Fruit fly (Drosophila melanogaster) whole organism, prepupa: ENCODE results near the gene CG2698.

ENCODE experiments used
- CG10669 ChIP-seq: fragments of 200-800 bp; sonication (Bioruptor generic); optimal IDR thresholded peaks from 3 replicates; lab custom pipeline; 2018; ENCODE audit warnings: missing biosample characterization, mild to moderate bottlenecking, missing genetic modification characterization, moderate library complexity
- CG1621 ChIP-seq: fragments of 200-800 bp; sonication (Bioruptor generic); optimal IDR thresholded peaks from 3 replicates; lab custom pipeline; 2018; ENCODE audit warnings: missing biosample characterization, mild to moderate bottlenecking, missing genetic modification characterization
- CG16779 ChIP-seq: fragments of 200-800 bp; sonication (Bioruptor generic); optimal IDR thresholded peaks from 3 replicates; lab custom pipeline; 2017; ENCODE audit warnings: missing biosample characterization, mild to moderate bottlenecking, missing genetic modification characterization
- CG34406 ChIP-seq: fragments of 200-800 bp; sonication (Bioruptor generic); optimal IDR thresholded peaks from 3 replicates; lab custom pipeline; 2016; ENCODE audit warnings: missing biosample characterization, missing genetic modification characterization
- CG3919 ChIP-seq: fragments of 200-800 bp; sonication (Bioruptor generic); optimal IDR thresholded peaks from 3 replicates; lab custom pipeline; 2016; ENCODE audit warnings: missing biosample characterization, missing genetic modification characterization
- CG6163 ChIP-seq: fragments of 200-800 bp; sonication (Bioruptor generic); IDR thresholded peaks from 3 replicates; pipeline ENCODE4 v1.3.6; 2022; ENCODE audit warnings: missing biosample characterization, missing genetic modification characterization
- CG6792 ChIP-seq: fragments of 200-800 bp; sonication (Bioruptor generic); optimal IDR thresholded peaks from 3 replicates; lab custom pipeline; 2016; ENCODE audit warnings: missing biosample characterization, missing genetic modification characterization
- CG6808 ChIP-seq: fragments of 200-800 bp; sonication (Bioruptor generic); optimal IDR thresholded peaks from 3 replicates; lab custom pipeline; 2017; ENCODE audit warnings: missing biosample characterization, missing genetic modification characterization, mild to moderate bottlenecking, moderate library complexity, missing genetic modification reagents
- CG7368 ChIP-seq: fragments of 200-800 bp; sonication (Bioruptor generic); optimal IDR thresholded peaks from 3 replicates; lab custom pipeline; 2016; ENCODE audit warnings: missing biosample characterization, missing genetic modification characterization
- CG8119 ChIP-seq: fragments of 200-800 bp; sonication (Bioruptor generic); IDR thresholded peaks from 3 replicates; pipeline ENCODE4 v1.3.6; 2022; ENCODE audit warnings: missing biosample characterization, missing genetic modification characterization
- CG8319 ChIP-seq: fragments of 200-800 bp; sonication (Bioruptor generic); optimal IDR thresholded peaks from 3 replicates; lab custom pipeline; 2016; ENCODE audit warnings: missing biosample characterization, missing genetic modification characterization
- CG8632 ChIP-seq: fragments of 200-800 bp; sonication (Bioruptor generic); optimal IDR thresholded peaks from 3 replicates; lab custom pipeline; 2016; ENCODE audit warnings: missing biosample characterization, missing genetic modification characterization
- CG9139 ChIP-seq: fragments of 200-800 bp; sonication (Bioruptor generic); optimal IDR thresholded peaks from 3 replicates; lab custom pipeline; 2017; ENCODE audit warnings: missing biosample characterization, mild to moderate bottlenecking, missing genetic modification characterization
- Eip78C ChIP-seq: fragments of 200-800 bp; sonication (Bioruptor generic); peaks from one replicate; lab custom pipeline; 2016; ENCODE audit warnings: missing biosample characterization, missing genetic modification characterization
- Eip93F ChIP-seq: fragments of 200-800 bp; sonication (Bioruptor generic); optimal IDR thresholded peaks from 2 replicates; lab custom pipeline; 2016; ENCODE audit warnings: missing biosample characterization, mild to moderate bottlenecking, missing genetic modification characterization
- Ets21C ChIP-seq: fragments of 200-800 bp; sonication (Bioruptor generic); optimal IDR thresholded peaks from 3 replicates; lab custom pipeline; 2016; ENCODE audit warnings: missing biosample characterization, missing genetic modification characterization
- Hr39 ChIP-seq: fragments of 200-800 bp; sonication (Bioruptor generic); optimal IDR thresholded peaks from 2 replicates; lab custom pipeline; 2016; ENCODE audit warnings: missing biosample characterization, missing genetic modification characterization
- Hr4 ChIP-seq: fragments of 200-800 bp; sonication (Bioruptor generic); optimal IDR thresholded peaks from 3 replicates; lab custom pipeline; 2016; ENCODE audit warnings: missing biosample characterization, missing genetic modification characterization
- Lpt ChIP-seq: fragments of 200-800 bp; sonication (Bioruptor generic); optimal IDR thresholded peaks from 3 replicates; lab custom pipeline; 2016; ENCODE audit warnings: missing biosample characterization, missing genetic modification characterization
- Met ChIP-seq: fragments of 200-800 bp; sonication (Bioruptor generic); optimal IDR thresholded peaks from 3 replicates; lab custom pipeline; 2016; ENCODE audit warnings: missing biosample characterization, missing genetic modification characterization
- Sox102F ChIP-seq: fragments of 200-800 bp; sonication (Bioruptor generic); optimal IDR thresholded peaks from 2 replicates; lab custom pipeline; 2016; ENCODE audit warnings: missing biosample characterization, mild to moderate bottlenecking, missing genetic modification characterization
- Sox14 ChIP-seq: fragments of 200-800 bp; sonication (Bioruptor generic); optimal IDR thresholded peaks from 3 replicates; lab custom pipeline; 2016; ENCODE audit warnings: missing biosample characterization, missing genetic modification characterization
- Sox15 ChIP-seq: fragments of 200-800 bp; sonication (Bioruptor generic); optimal IDR thresholded peaks from 3 replicates; lab custom pipeline; 2016; ENCODE audit warnings: missing biosample characterization, missing genetic modification characterization
- achi ChIP-seq: fragments of 200-800 bp; sonication (Bioruptor generic); optimal IDR thresholded peaks from 3 replicates; lab custom pipeline; 2016; ENCODE audit warnings: missing biosample characterization, missing genetic modification characterization
- acj6 ChIP-seq: fragments of 200-800 bp; sonication (Bioruptor generic); optimal IDR thresholded peaks from 3 replicates; lab custom pipeline; 2016; ENCODE audit warnings: missing biosample characterization, missing genetic modification characterization
- cyc ChIP-seq: fragments of 200-800 bp; sonication (Bioruptor generic); optimal IDR thresholded peaks from 3 replicates; lab custom pipeline; 2016; ENCODE audit warnings: missing biosample characterization, missing genetic modification characterization
- dsx ChIP-seq: fragments of 200-800 bp; optimal IDR thresholded peaks from 3 replicates; lab custom pipeline; 2019; ENCODE audit warnings: missing biosample characterization, mild to moderate bottlenecking, missing genetic modification characterization, moderate library complexity; ENCODE audit not compliant: poor library complexity, severe bottlenecking
- eg ChIP-seq: fragments of 200-800 bp; sonication (Bioruptor generic); IDR thresholded peaks from 3 replicates; pipeline ENCODE4 v1.3.6; 2022; ENCODE audit warnings: missing biosample characterization, missing genetic modification characterization
- esn ChIP-seq: fragments of 200-800 bp; sonication (Bioruptor generic); optimal IDR thresholded peaks from 2 replicates; lab custom pipeline; 2016; ENCODE audit warnings: missing biosample characterization, mild to moderate bottlenecking, missing genetic modification characterization, moderate library complexity
- spab ChIP-seq: fragments of 200-800 bp; sonication (Bioruptor generic); optimal IDR thresholded peaks from 2 replicates; lab custom pipeline; 2017; ENCODE audit warnings: missing biosample characterization, mild to moderate bottlenecking, missing genetic modification characterization, missing genetic modification reagents
- ss ChIP-seq, 2 experiments: fragments of 200-800 bp; sonication (Bioruptor generic); optimal IDR thresholded peaks; 2 replicates in 1 of 2; 3 replicates in 1 of 2; lab custom pipeline; 2017 to 2018; ENCODE audit warnings: mild to moderate bottlenecking in 2 of 2, missing biosample characterization in 2 of 2, missing genetic modification characterization in 2 of 2, moderate library complexity in 1 of 2
- svp ChIP-seq: fragments of 200-800 bp; sonication (Bioruptor generic); peaks from one replicate; lab custom pipeline; 2016; ENCODE audit warnings: missing biosample characterization, missing genetic modification characterization
- topi ChIP-seq: fragments of 200-800 bp; sonication (Bioruptor generic); optimal IDR thresholded peaks from 3 replicates; lab custom pipeline; 2016; ENCODE audit warnings: missing biosample characterization, missing genetic modification characterization
- vri ChIP-seq: fragments of 200-800 bp; sonication (Bioruptor generic); optimal IDR thresholded peaks from 3 replicates; lab custom pipeline; 2016; ENCODE audit warnings: missing biosample characterization, mild to moderate bottlenecking, missing genetic modification characterization

CG2698 gene

DNA sequence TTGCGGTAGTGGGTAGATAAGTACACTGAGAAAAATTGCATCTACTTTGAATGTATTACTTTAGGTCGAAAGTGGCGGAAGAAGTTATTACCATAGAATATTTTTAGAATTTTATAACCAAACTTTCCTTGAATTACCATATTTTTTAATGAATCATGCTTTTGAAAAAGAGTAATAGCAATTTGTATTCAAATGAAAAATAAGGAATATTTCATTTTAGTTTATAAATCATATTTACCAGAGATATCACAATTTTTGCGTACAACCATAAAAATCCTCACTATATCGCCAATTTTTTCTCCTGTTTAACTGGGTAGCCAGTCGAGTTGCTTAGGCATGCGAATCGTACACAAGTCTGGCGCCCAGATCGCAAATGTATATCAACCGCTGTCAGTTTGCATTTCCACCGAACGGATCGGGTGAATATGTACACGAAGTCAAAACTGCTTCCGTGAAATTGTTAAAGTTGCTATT lies 31.6 kb upstream of the CG2698 start (continued):
- TF ChIP-seq CG1621 (tag; lab: Kevin White, UChicago) (peak; percentile 59), Sox14 (GFP tag; lab: Kevin White, UChicago) (peak; percentile 74), Hr4 (GFP tag; lab: Kevin White, UChicago) (peak; percentile 81), CG16779 (tag; lab: Kevin White, UChicago) (peak; percentile 49), topi (GFP tag; lab: Kevin White, UChicago) (peak; percentile 78), esn (GFP tag; lab: Kevin White, UChicago) (peak; percentile 73), CG7368 (GFP tag; lab: Kevin White, UChicago) (peak; percentile 60), CG10669 (GFP tag; lab: Kevin White, UChicago) (peak; percentile 77), Sox102F (GFP tag; lab: Kevin White, UChicago) (peak; percentile 62), achi (GFP tag; lab: Kevin White, UChicago) (peak; percentile 77), CG6808 (GFP tag; lab: Kevin White, UChicago) (peak; percentile 83), cyc (GFP tag; lab: Kevin White, UChicago) (peak; percentile 60), Ets21C (peak; percentile 39)

DNA sequence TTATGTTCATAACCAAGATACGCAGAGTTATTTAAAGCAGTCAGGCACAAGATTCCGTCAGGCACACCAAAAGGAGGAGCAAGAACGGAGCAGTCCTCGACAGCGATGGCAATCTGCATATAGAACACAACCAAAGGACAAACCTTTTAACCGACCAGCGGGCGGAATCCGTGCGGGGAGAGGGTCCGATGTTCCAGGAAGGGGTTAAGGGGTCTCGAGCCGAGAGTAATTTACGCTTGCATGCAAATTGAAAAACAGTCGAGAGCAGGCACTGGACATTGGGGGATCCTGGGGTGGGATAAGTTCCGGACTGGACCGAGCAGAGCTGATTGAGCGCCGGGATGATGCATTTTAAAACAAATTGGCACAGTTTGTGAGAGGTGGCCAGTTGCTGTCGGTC lies 30.7 kb upstream of the CG2698 start:
- TF ChIP-seq dsx (GFP tag; lab: Kevin White, UChicago) (peak; percentile 54), svp (GFP tag; lab: Kevin White, UChicago) (peak; percentile 49), CG16779 (tag; lab: Kevin White, UChicago) (no peak), ss (GFP tag; optimal IDR thresholded peaks at IDR 0.05; lab: Kevin White, UChicago) (peak in 1 of 2 experiments; percentile 51)

DNA sequence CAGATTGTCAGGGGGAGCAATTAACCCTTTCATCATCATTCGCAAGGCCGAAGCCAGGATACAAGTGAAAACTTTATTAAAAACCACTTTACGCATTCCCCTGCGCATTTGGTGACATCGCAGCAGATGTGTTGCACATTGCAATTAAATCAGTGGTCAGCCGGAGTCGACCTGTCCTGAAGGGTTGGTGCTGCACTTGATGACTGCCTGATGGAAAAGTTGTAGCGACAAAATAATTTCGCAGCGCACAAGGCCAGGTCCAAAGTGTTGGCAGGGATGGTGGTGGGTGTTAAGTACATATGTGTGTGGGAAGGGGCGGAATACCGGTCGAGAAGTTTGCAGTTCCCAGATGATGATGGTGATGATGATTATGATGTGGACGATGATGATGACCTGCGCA lies 29.2 kb upstream of the CG2698 start:
- TF ChIP-seq CG8319 (GFP tag; lab: Kevin White, UChicago) = no peak
- no peak for TF ChIP-seq CG6163
- TF ChIP-seq Met (GFP tag; lab: Kevin White, UChicago) = no peak
- no peak for TF ChIP-seq Hr39 (GFP tag; lab: Kevin White, UChicago)
- no peak for TF ChIP-seq eg (GFP tag; lab: Robert Waterston, UW)
- no peak for TF ChIP-seq spab (GFP tag; lab: Kevin White, UChicago)
- no peak for TF ChIP-seq CG3919 (GFP tag; lab: Kevin White, UChicago)
- no peak for TF ChIP-seq CG34406 (GFP tag; lab: Kevin White, UChicago)
- TF ChIP-seq Sox102F (GFP tag; lab: Kevin White, UChicago) = no peak
- TF ChIP-seq CG6792 = no peak
- no peak for TF ChIP-seq CG1621 (tag; lab: Kevin White, UChicago)
- TF ChIP-seq Eip93F (GFP tag; lab: Kevin White, UChicago) = no peak
- no peak for TF ChIP-seq vri (GFP tag; lab: Kevin White, UChicago)
- TF ChIP-seq topi (GFP tag; lab: Kevin White, UChicago) = no peak
- TF ChIP-seq Sox14 (GFP tag; lab: Kevin White, UChicago) = no peak
- no peak for TF ChIP-seq CG8632 (GFP tag; lab: Kevin White, UChicago)
- TF ChIP-seq ss (GFP tag; optimal IDR thresholded peaks at IDR 0.05; lab: Kevin White, UChicago) = no peak
- TF ChIP-seq Ets21C = no peak
- TF ChIP-seq, all 60 proteins: peak for 0

DNA sequence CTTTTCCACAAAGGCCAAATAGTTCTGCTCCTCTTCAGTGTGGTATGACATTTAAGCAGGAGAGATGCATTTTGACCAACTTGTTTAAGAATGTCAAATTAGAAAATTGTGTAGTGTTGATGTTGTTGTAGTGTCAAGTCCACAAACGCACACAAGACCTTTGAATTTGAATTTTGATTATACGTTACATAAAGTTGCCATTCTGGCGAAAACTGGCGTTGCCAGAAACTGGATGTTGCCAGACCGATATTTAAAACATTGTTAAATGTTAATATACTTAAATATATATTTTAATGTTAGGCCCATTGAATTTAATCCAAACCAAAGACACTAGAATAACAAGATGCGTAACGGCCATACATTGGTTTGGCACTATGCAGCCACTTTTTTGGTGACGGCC lies 28.3 kb upstream of the CG2698 start:
- TF ChIP-seq acj6 (GFP tag; lab: Kevin White, UChicago) = no peak
- no peak for TF ChIP-seq CG9139 (GFP tag; lab: Kevin White, UChicago)
- TF ChIP-seq Sox15 = no peak
- TF ChIP-seq CG8119 = no peak
- TF ChIP-seq CG8319 (GFP tag; lab: Kevin White, UChicago) = no peak
- TF ChIP-seq dsx (GFP tag; lab: Kevin White, UChicago) = peak; percentile 87
- no peak for TF ChIP-seq CG8632 (GFP tag; lab: Kevin White, UChicago)
- no peak for TF ChIP-seq Lpt (GFP tag; lab: Kevin White, UChicago)
- TF ChIP-seq Eip78C (GFP tag; lab: Kevin White, UChicago) = peak; percentile 6
